Worm (Caenorhabditis elegans) whole organism, L4 larva: ENCODE data around the gene Y38C1BA.1.

ENCODE experiments used
- aha-1 ChIP-seq: fragments of 150-350 bp; peaks from one replicate; lab custom pipeline; 2014; ENCODE audit warnings: missing biosample characterization, missing genetic modification characterization
- arid-1 ChIP-seq: fragments of 200-800 bp; sonication (Bioruptor generic); conservative IDR thresholded peaks from 2 replicates; pipeline ENCODE4 v1.3.6; 2022; ENCODE audit warnings: missing genetic modification reagents, missing genetic modification characterization, missing compliant biosample characterization
- ceh-32 ChIP-seq: sonication (generic microtip); optimal IDR thresholded peaks from 2 replicates; lab custom pipeline; 2016; ENCODE audit warnings: mild to moderate bottlenecking, missing genetic modification characterization, missing compliant biosample characterization; ENCODE audit not compliant: poor library complexity
- egl-27 ChIP-seq: sonication (generic microtip); optimal IDR thresholded peaks from 3 replicates; lab custom pipeline; 2017; ENCODE audit warnings: missing biosample characterization, missing genetic modification reagents, missing genetic modification characterization
- hif-1 ChIP-seq, 2 experiments: sonication (generic microtip); optimal IDR thresholded peaks; 2 replicates each; lab custom pipeline; 2016 to 2017; ENCODE audit warnings: missing compliant biosample characterization in 2 of 2, missing genetic modification characterization in 2 of 2, missing genetic modification reagents in 2 of 2, missing genotype in 2 of 2, mild to moderate bottlenecking in 1 of 2
- hlh-11 ChIP-seq: fragments of 200-800 bp; sonication (Bioruptor generic); optimal IDR thresholded peaks from 2 replicates; lab custom pipeline; 2018; ENCODE audit warnings: mild to moderate bottlenecking, missing genetic modification characterization, missing compliant biosample characterization
- hlh-30 ChIP-seq: sonication (generic microtip); optimal IDR thresholded peaks from 2 replicates; lab custom pipeline; 2017; ENCODE audit warnings: antibody characterized with exemption, mild to moderate bottlenecking, missing genetic modification characterization, missing compliant biosample characterization; ENCODE audit not compliant: insufficient read depth
- mdl-1 ChIP-seq, 2 experiments: fragments of 150-350 bp in 1 of 2; sonication (generic microtip) in 1 of 2; optimal IDR thresholded peaks; 2 replicates each; lab custom pipeline; 2014 to 2017; ENCODE audit warnings: missing biosample characterization in 2 of 2, missing genetic modification characterization in 2 of 2
- nhr-11 ChIP-seq: fragments of 150-350 bp; optimal IDR thresholded peaks from 2 replicates; lab custom pipeline; 2014; ENCODE audit warnings: missing biosample characterization, missing genetic modification characterization
- nhr-76 ChIP-seq: fragments of 150-350 bp; optimal IDR thresholded peaks from 2 replicates; lab custom pipeline; 2014; ENCODE audit warnings: missing biosample characterization, missing genetic modification characterization
- rbr-2 ChIP-seq: sonication (generic microtip); optimal IDR thresholded peaks from 2 replicates; lab custom pipeline; 2016; ENCODE audit warnings: missing genotype, missing genetic modification characterization, missing compliant biosample characterization
- sdz-12 ChIP-seq: fragments of 200-800 bp; sonication (Bioruptor generic); optimal IDR thresholded peaks from 2 replicates; lab custom pipeline; 2018; ENCODE audit warnings: mild to moderate bottlenecking, missing genetic modification characterization, missing compliant biosample characterization
- set-16 ChIP-seq: fragments of 200-800 bp; sonication (Bioruptor generic); IDR thresholded peaks from 2 replicates; pipeline ENCODE4 v1.3.6; 2022; ENCODE audit warnings: missing genetic modification reagents, missing genetic modification characterization, missing compliant biosample characterization
- unc-62 ChIP-seq, 3 experiments: fragments of 150-350 bp in 1 of 3; sonication (generic microtip); optimal IDR thresholded peaks in 2 of 3; peaks in 1 of 3; 1 replicate in 1 of 3; 2 replicates in 2 of 3; lab custom pipeline; 2014 to 2017; ENCODE audit warnings: missing biosample characterization in 3 of 3, missing genetic modification characterization in 3 of 3, missing genetic modification reagents in 3 of 3, missing genotype in 1 of 3

The Y38C1BA.1 gene

DNA sequence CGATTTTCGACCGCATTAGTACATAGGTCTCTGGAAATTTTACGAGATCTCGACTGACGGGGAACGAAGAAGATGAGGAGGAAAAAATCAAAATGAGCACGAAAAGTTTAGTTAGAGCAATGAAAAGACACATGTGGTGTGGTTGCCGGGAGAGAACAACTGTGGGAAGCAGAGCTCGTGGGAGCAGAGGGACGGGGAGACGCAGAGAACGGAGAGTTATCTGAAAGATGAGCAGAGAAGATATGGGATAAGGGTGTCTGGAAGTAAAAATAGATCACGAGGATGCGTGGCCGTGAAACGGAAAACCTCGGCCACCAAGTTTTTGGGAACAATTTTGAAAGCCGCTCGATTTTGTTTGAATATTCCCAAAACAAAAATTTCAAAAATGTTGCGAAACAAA, 42.2 kb downstream of the Y38C1BA.1 start, which contains the start of gene Y41D4A.7:
Gene Y41D4A.7 (minus strand): TSS at position 18 of the 400 bp plus-strand sequence.
- no peak for TF ChIP-seq nhr-76 (tag; lab: Kevin White, UChicago)
- no peak for TF ChIP-seq sdz-12 (GFP tag; lab: Kevin White, UChicago)
- TF ChIP-seq ceh-32 (tag; lab: Kevin White, UChicago), result no peak
- peak; percentile 20 for TF ChIP-seq hlh-11
- TF ChIP-seq unc-62 (GFP tag; optimal IDR thresholded peaks at IDR 0.05 in 1 of 2; lab: Kevin White, UChicago), result peak in 1 of 2 experiments; percentile 78
- no peak for TF ChIP-seq unc-62 (tag; optimal IDR thresholded peaks at IDR 0.05; lab: Kevin White, UChicago)
- peak in 1 of 2 experiments; percentile 13 for TF ChIP-seq hif-1 (tag; optimal IDR thresholded peaks at IDR 0.05; lab: Kevin White, UChicago)
- peak in 1 of 2 experiments; percentile 14 for TF ChIP-seq mdl-1 (tag; optimal IDR thresholded peaks at IDR 0.05; lab: Kevin White, UChicago)
- peak; percentile 33 for TF ChIP-seq nhr-11 (tag; lab: Kevin White, UChicago)

DNA sequence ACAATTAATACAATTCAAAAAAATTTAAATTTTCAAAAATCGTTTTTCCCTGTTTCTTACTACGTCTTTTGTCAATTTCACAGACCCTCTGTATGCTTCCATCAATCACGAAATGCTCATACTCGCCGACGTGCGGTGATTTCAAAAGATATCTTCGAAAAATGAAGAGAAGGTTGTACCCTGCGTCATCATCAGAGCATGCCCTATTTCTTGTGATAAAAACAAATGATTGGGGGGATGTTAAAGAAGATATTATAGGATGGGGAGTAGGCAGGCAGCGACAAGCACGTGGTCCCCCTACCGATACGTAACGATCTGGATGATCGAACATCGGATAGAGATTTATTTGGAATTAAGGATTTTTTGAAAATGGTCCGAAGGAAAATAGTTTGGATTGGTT, 45.2 kb downstream of the Y38C1BA.1 start:
- TF ChIP-seq unc-62 (GFP tag; optimal IDR thresholded peaks at IDR 0.05 in 1 of 2; lab: Kevin White, UChicago), result peak in 1 of 2 experiments; percentile 97
- no peak for TF ChIP-seq unc-62 (tag; optimal IDR thresholded peaks at IDR 0.05; lab: Kevin White, UChicago)
- TF ChIP-seq nhr-11 (tag; lab: Kevin White, UChicago), result peak; percentile 59
- TF ChIP-seq hlh-30, result peak; percentile 21
- TF ChIP-seq arid-1 (GFP tag; lab: Robert Waterston, UW), result no peak

- no peak for TF ChIP-seq hif-1 (tag; optimal IDR thresholded peaks at IDR 0.05; lab: Kevin White, UChicago)
- peak; percentile 11 for TF ChIP-seq aha-1 (tag; lab: Kevin White, UChicago)
These were observed 50.3 kb downstream of the Y38C1BA.1 start, which contains the start of gene Y41D4A.3 for ce11 chrIV:1753481-1753880. Gene Y41D4A.3, plus strand, starts transcription at chrIV:1753781.

ce11 chrIV:1752480-1752879, 51.3 kb downstream of the Y38C1BA.1 start:
- TF ChIP-seq egl-27 (tag; lab: Kevin White, UChicago), result no peak
- TF ChIP-seq hlh-11, result no peak
- peak; percentile 66 for TF ChIP-seq set-16 (GFP tag; lab: Robert Waterston, UW)
- TF ChIP-seq rbr-2 (tag; lab: Kevin White, UChicago), result no peak
